Worm (Caenorhabditis elegans) whole organism, L4 larva: ENCODE results near the gene K08D12.3.

Source experiments
- D1046.2 ChIP-seq: fragments of 200-800 bp; sonication (Bioruptor generic); IDR thresholded peaks from 2 replicates; pipeline ENCODE4 v1.3.6; 2022; ENCODE audit warnings: missing genetic modification characterization, missing compliant biosample characterization
- F37D6.2 ChIP-seq: sonication (generic microtip); optimal IDR thresholded peaks from 2 replicates; lab custom pipeline; 2016; ENCODE audit warnings: mild to moderate bottlenecking, missing genetic modification characterization, missing compliant biosample characterization
- F44E2.7 ChIP-seq: fragments of 200-800 bp; sonication (Bioruptor generic); IDR thresholded peaks from 2 replicates; pipeline ENCODE4 v2.1.2; 2022; ENCODE audit warnings: missing genetic modification characterization, missing compliant biosample characterization
- R02D3.7 ChIP-seq: fragments of 150-350 bp; sonication (generic microtip); optimal IDR thresholded peaks from 3 replicates; lab custom pipeline; 2014; ENCODE audit warnings: missing biosample characterization, missing genetic modification characterization
- Y105C5A.15 ChIP-seq: fragments of 200-800 bp; sonication (Bioruptor generic); IDR thresholded peaks from 2 replicates; pipeline ENCODE4 v1.3.6; 2022; ENCODE audit warnings: missing genetic modification characterization, missing compliant biosample characterization
- Y48G9A.11 ChIP-seq: fragments of 200-800 bp; sonication (Bioruptor generic); IDR thresholded peaks from 2 replicates; pipeline ENCODE4 v1.3.6; 2022; ENCODE audit warnings: missing genetic modification reagents, missing genetic modification characterization, missing compliant biosample characterization
- ZK546.5 ChIP-seq, 2 experiments: sonication (generic microtip); optimal IDR thresholded peaks; 2 replicates each; lab custom pipeline; 2017; ENCODE audit warnings: missing biosample characterization in 2 of 2, missing genetic modification characterization in 2 of 2
- ama-1 ChIP-seq: fragments of 150-350 bp; optimal IDR thresholded peaks from 2 replicates; lab custom pipeline; 2014; ENCODE audit warnings: inconsistent platforms, mixed read lengths
- attf-4 ChIP-seq: sonication (generic microtip); optimal IDR thresholded peaks from 3 replicates; lab custom pipeline; 2017; ENCODE audit warnings: missing biosample characterization, missing genetic modification characterization
- ceh-20 ChIP-seq: fragments of 200-800 bp; sonication (Bioruptor generic); IDR thresholded peaks from 2 replicates; pipeline ENCODE4 v1.3.6; 2022; ENCODE audit warnings: missing genetic modification reagents, missing genetic modification characterization, missing compliant biosample characterization
- ceh-28 ChIP-seq: fragments of 150-350 bp; optimal IDR thresholded peaks from 2 replicates; lab custom pipeline; 2014; ENCODE audit warnings: missing biosample characterization, missing genetic modification reagents, missing genetic modification characterization
- ceh-32 ChIP-seq: sonication (generic microtip); optimal IDR thresholded peaks from 2 replicates; lab custom pipeline; 2016; ENCODE audit warnings: mild to moderate bottlenecking, missing genetic modification characterization, missing compliant biosample characterization; ENCODE audit not compliant: poor library complexity
- ceh-62 ChIP-seq: sonication (generic microtip); optimal IDR thresholded peaks from 2 replicates; lab custom pipeline; 2017; ENCODE audit warnings: missing biosample characterization, missing genetic modification characterization
- ceh-82 ChIP-seq: sonication (generic microtip); optimal IDR thresholded peaks from 2 replicates; lab custom pipeline; 2017; ENCODE audit warnings: missing biosample characterization, missing genetic modification characterization
- ces-1 ChIP-seq: fragments of 150-350 bp; sonication (generic microtip); optimal IDR thresholded peaks from 4 replicates; lab custom pipeline; 2014; ENCODE audit warnings: missing biosample characterization, missing genetic modification reagents, missing genetic modification characterization
- cey-2 ChIP-seq: sonication (generic microtip); optimal IDR thresholded peaks from 3 replicates; lab custom pipeline; 2017; ENCODE audit warnings: missing genetic modification characterization, mild to moderate bottlenecking, missing compliant biosample characterization, antibody characterized with exemption, borderline replicate concordance; ENCODE audit not compliant: insufficient read depth
- ctbp-1 ChIP-seq: fragments of 200-800 bp; sonication (Bioruptor generic); IDR thresholded peaks from 2 replicates; pipeline ENCODE4 v1.3.6; 2022; ENCODE audit warnings: missing genetic modification reagents, missing genetic modification characterization, missing compliant biosample characterization
- daf-16 ChIP-seq, 3 experiments: sonication (generic microtip); optimal IDR thresholded peaks; 2 replicates each; lab custom pipeline; 2016 to 2017; ENCODE audit warnings: missing genetic modification characterization in 3 of 3, missing genetic modification reagents in 3 of 3, mild to moderate bottlenecking in 2 of 3, missing compliant biosample characterization in 2 of 3, missing biosample characterization in 1 of 3, moderate library complexity in 1 of 3
- daf-19 ChIP-seq: fragments of 200-800 bp; sonication (Bioruptor generic); conservative IDR thresholded peaks from 2 replicates; pipeline ENCODE4 v1.3.6; 2022; ENCODE audit warnings: missing genetic modification characterization, missing compliant biosample characterization
- dmd-9 ChIP-seq: fragments of 200-800 bp; sonication (Bioruptor generic); IDR thresholded peaks from 2 replicates; pipeline ENCODE4 v1.3.6; 2022; ENCODE audit warnings: missing genetic modification reagents, missing genetic modification characterization, missing compliant biosample characterization
- dpl-1 ChIP-seq: fragments of 150-350 bp; optimal IDR thresholded peaks from 2 replicates; lab custom pipeline; 2014; ENCODE audit warnings: missing biosample characterization, missing genetic modification reagents, missing genetic modification characterization
- duxl-1 ChIP-seq: sonication (generic microtip); optimal IDR thresholded peaks from 2 replicates; lab custom pipeline; 2016; ENCODE audit warnings: mild to moderate bottlenecking, missing genetic modification characterization, moderate library complexity, missing compliant biosample characterization; ENCODE audit not compliant: poor library complexity
- egl-27 ChIP-seq: sonication (generic microtip); optimal IDR thresholded peaks from 3 replicates; lab custom pipeline; 2017; ENCODE audit warnings: missing biosample characterization, missing genetic modification reagents, missing genetic modification characterization
- egl-43 ChIP-seq: fragments of 200-800 bp; sonication (Bioruptor generic); IDR thresholded peaks from 2 replicates; pipeline ENCODE4 v1.3.6; 2022; ENCODE audit warnings: missing genetic modification reagents, missing genetic modification characterization, missing compliant biosample characterization
- fos-1 ChIP-seq: fragments of 150-350 bp; optimal IDR thresholded peaks from 2 replicates; lab custom pipeline; 2014; ENCODE audit warnings: missing biosample characterization, missing genetic modification characterization
- hif-1 ChIP-seq, 2 experiments: sonication (generic microtip); optimal IDR thresholded peaks; 2 replicates each; lab custom pipeline; 2016 to 2017; ENCODE audit warnings: missing compliant biosample characterization in 2 of 2, missing genetic modification characterization in 2 of 2, missing genetic modification reagents in 2 of 2, missing genotype in 2 of 2, mild to moderate bottlenecking in 1 of 2
- hmg-1.1 ChIP-seq: fragments of 200-800 bp; sonication (Bioruptor generic); IDR thresholded peaks from 2 replicates; pipeline ENCODE4 v1.3.6; 2022; ENCODE audit warnings: missing genetic modification reagents, missing genetic modification characterization, missing compliant biosample characterization
- jun-1 ChIP-seq: fragments of 150-350 bp; optimal IDR thresholded peaks from 2 replicates; lab custom pipeline; 2014; ENCODE audit warnings: missing biosample characterization, missing genetic modification reagents, missing genetic modification characterization
- lin-1 ChIP-seq: fragments of 200-800 bp; sonication (Bioruptor generic); IDR thresholded peaks from 2 replicates; pipeline ENCODE4 v1.3.6; 2022; ENCODE audit warnings: missing genetic modification reagents, missing genetic modification characterization, missing compliant biosample characterization
- lin-13 ChIP-seq: fragments of 150-350 bp; optimal IDR thresholded peaks from 2 replicates; lab custom pipeline; 2014; ENCODE audit warnings: missing biosample characterization, missing genetic modification reagents, missing genetic modification characterization
- lin-39 ChIP-seq: fragments of 150-350 bp; optimal IDR thresholded peaks from 2 replicates; lab custom pipeline; 2014; ENCODE audit warnings: missing biosample characterization, missing genetic modification reagents, missing genetic modification characterization
- lir-3 ChIP-seq: sonication (generic microtip); optimal IDR thresholded peaks from 2 replicates; lab custom pipeline; 2016; ENCODE audit warnings: mild to moderate bottlenecking, missing genetic modification characterization, missing compliant biosample characterization
- madf-9 ChIP-seq: fragments of 200-800 bp; sonication (Bioruptor generic); conservative IDR thresholded peaks from 2 replicates; pipeline ENCODE4 v1.3.6; 2022; ENCODE audit warnings: missing genetic modification reagents, missing genetic modification characterization, missing compliant biosample characterization
- mdl-1 ChIP-seq, 2 experiments: fragments of 150-350 bp in 1 of 2; sonication (generic microtip) in 1 of 2; optimal IDR thresholded peaks; 2 replicates each; lab custom pipeline; 2014 to 2017; ENCODE audit warnings: missing biosample characterization in 2 of 2, missing genetic modification characterization in 2 of 2
- mxl-2 ChIP-seq: fragments of 200-800 bp; sonication (Bioruptor generic); conservative IDR thresholded peaks from 2 replicates; pipeline ENCODE4 v1.3.6; 2022; ENCODE audit warnings: missing genetic modification reagents, missing genetic modification characterization, missing compliant biosample characterization
- mxl-3 ChIP-seq: fragments of 200-800 bp; sonication (Bioruptor generic); optimal IDR thresholded peaks from 2 replicates; lab custom pipeline; 2018; ENCODE audit warnings: mild to moderate bottlenecking, missing genetic modification characterization, missing compliant biosample characterization
- nhr-10 ChIP-seq: fragments of 150-350 bp; optimal IDR thresholded peaks from 2 replicates; lab custom pipeline; 2014; ENCODE audit warnings: missing biosample characterization, missing genetic modification characterization
- nhr-11 ChIP-seq: fragments of 150-350 bp; optimal IDR thresholded peaks from 2 replicates; lab custom pipeline; 2014; ENCODE audit warnings: missing biosample characterization, missing genetic modification characterization
- nhr-237 ChIP-seq: sonication (generic microtip); optimal IDR thresholded peaks from 2 replicates; lab custom pipeline; 2017; ENCODE audit warnings: missing biosample characterization, missing genetic modification characterization
- nhr-48 ChIP-seq: sonication (generic microtip); optimal IDR thresholded peaks from 2 replicates; lab custom pipeline; 2016; ENCODE audit warnings: mild to moderate bottlenecking, missing genetic modification characterization, missing compliant biosample characterization
- pha-4 ChIP-seq, 2 experiments: fragments of 150-350 bp in 1 of 2; fragments of 200-800 bp in 1 of 2; sonication (Bioruptor generic) in 1 of 2; IDR thresholded peaks in 1 of 2; optimal IDR thresholded peaks in 1 of 2; 2 replicates each; pipeline versions ENCODE4 v1.3.6 to Lab custom; 2014 to 2022; ENCODE audit warnings: missing genetic modification characterization in 2 of 2, missing genetic modification reagents in 2 of 2, missing biosample characterization in 1 of 2, missing compliant biosample characterization in 1 of 2
- pqm-1 ChIP-seq: sonication (generic microtip); optimal IDR thresholded peaks from 2 replicates; lab custom pipeline; 2017; ENCODE audit warnings: missing biosample characterization, missing genetic modification characterization
- rbr-2 ChIP-seq: sonication (generic microtip); optimal IDR thresholded peaks from 2 replicates; lab custom pipeline; 2016; ENCODE audit warnings: missing genotype, missing genetic modification characterization, missing compliant biosample characterization
- saeg-2 ChIP-seq: fragments of 200-800 bp; sonication (Bioruptor generic); IDR thresholded peaks from 2 replicates; pipeline ENCODE4 v1.3.6; 2022; ENCODE audit warnings: missing genetic modification reagents, missing genetic modification characterization, missing compliant biosample characterization
- set-16 ChIP-seq: fragments of 200-800 bp; sonication (Bioruptor generic); IDR thresholded peaks from 2 replicates; pipeline ENCODE4 v1.3.6; 2022; ENCODE audit warnings: missing genetic modification reagents, missing genetic modification characterization, missing compliant biosample characterization
- snpc-4 ChIP-seq: fragments of 150-350 bp; optimal IDR thresholded peaks from 2 replicates; lab custom pipeline; 2014; ENCODE audit warnings: missing biosample characterization, missing genetic modification characterization
- spr-3 ChIP-seq: fragments of 200-800 bp; sonication (Bioruptor generic); optimal IDR thresholded peaks from 2 replicates; lab custom pipeline; 2018; ENCODE audit warnings: mild to moderate bottlenecking, missing genetic modification characterization, missing compliant biosample characterization
- tag-97 ChIP-seq: fragments of 200-800 bp; sonication (Bioruptor generic); IDR thresholded peaks from 2 replicates; pipeline ENCODE4 v1.3.6; 2022; ENCODE audit warnings: missing genetic modification characterization, missing compliant biosample characterization
- tra-1 ChIP-seq: fragments of 200-800 bp; sonication (Bioruptor generic); IDR thresholded peaks from 2 replicates; pipeline ENCODE4 v1.3.6; 2022; ENCODE audit warnings: missing genetic modification reagents, missing genetic modification characterization, missing compliant biosample characterization
- unc-130 ChIP-seq: sonication (generic microtip); optimal IDR thresholded peaks from 2 replicates; lab custom pipeline; 2016; ENCODE audit warnings: missing genetic modification reagents, missing genetic modification characterization, missing compliant biosample characterization
- zfp-2 ChIP-seq: sonication (generic microtip); optimal IDR thresholded peaks from 2 replicates; lab custom pipeline; 2016; ENCODE audit warnings: mild to moderate bottlenecking, missing genetic modification characterization, missing compliant biosample characterization

K08D12.3 gene

ce11 chrIV:1708426-1708826 lies 1.6 kb upstream of the K08D12.3 start:
- TF ChIP-seq mdl-1 (tag; optimal IDR thresholded peaks at IDR 0.05; lab: Kevin White, UChicago) (no peak), lin-13 (GFP tag; lab: Kevin White, UChicago) (peak; percentile 35), F37D6.2 (tag; lab: Kevin White, UChicago) (no peak), ZK546.5 (tag; optimal IDR thresholded peaks at IDR 0.05; lab: Kevin White, UChicago) (peak in 1 of 2 experiments; percentile 46), nhr-48 (peak; percentile 5), egl-27 (tag; lab: Kevin White, UChicago) (no peak), lir-3 (no peak), madf-9 (GFP tag; lab: Robert Waterston, UW) (no peak), nhr-10 (tag; lab: Kevin White, UChicago) (no peak), cey-2 (tag; lab: Kevin White, UChicago) (no peak), spr-3 (GFP tag; lab: Kevin White, UChicago) (no peak), attf-4 (tag; lab: Kevin White, UChicago) (no peak), daf-16 (GFP tag; optimal IDR thresholded peaks at IDR 0.05; lab: Kevin White, UChicago) (no peak), daf-16 (tag; optimal IDR thresholded peaks at IDR 0.05; lab: Kevin White, UChicago) (peak; percentile 30), lin-1 (GFP tag; lab: Robert Waterston, UW) (no peak), daf-19 (GFP tag; lab: Robert Waterston, UW) (no peak), egl-43 (GFP tag; lab: Robert Waterston, UW) (no peak; the same call in 1 of the 2 replicates), saeg-2 (GFP tag; lab: Robert Waterston, UW) (no peak), unc-130 (GFP tag; lab: Kevin White, UChicago) (no peak), Y105C5A.15 (GFP tag; lab: Robert Waterston, UW) (no peak), pqm-1 (no peak), mxl-3 (GFP tag; lab: Kevin White, UChicago) (no peak), D1046.2 (GFP tag; lab: Robert Waterston, UW) (no peak), zfp-2 (no peak), tag-97 (no peak), R02D3.7 (tag; lab: Kevin White, UChicago) (no peak), pha-4 (GFP tag; IDR thresholded peaks at IDR 0.05; lab: Robert Waterston, UW) (peak; percentile 65; the same call in 1 of the 2 replicates), pha-4 (tag; optimal IDR thresholded peaks at IDR 0.05; lab: Kevin White, UChicago) (no peak), ceh-32 (no peak), nhr-237 (tag; lab: Kevin White, UChicago) (no peak), tra-1 (GFP tag; lab: Robert Waterston, UW) (no peak), ctbp-1 (no peak), set-16 (no peak), ceh-62 (tag; lab: Kevin White, UChicago) (no peak), jun-1 (no peak), ces-1 (GFP tag; lab: Kevin White, UChicago) (no peak), mxl-2 (GFP tag; lab: Robert Waterston, UW) (no peak), hmg-1.1 (no peak), nhr-11 (tag; lab: Kevin White, UChicago) (no peak), hif-1 (tag; optimal IDR thresholded peaks at IDR 0.05; lab: Kevin White, UChicago) (no peak), lin-39 (tag; lab: Kevin White, UChicago) (no peak), ceh-82 (tag; lab: Kevin White, UChicago) (no peak), Y48G9A.11 (GFP tag; lab: Robert Waterston, UW) (0 out of 2 replicates have a peak, but pooled peaks have one; percentile 37), snpc-4 (tag; lab: Kevin White, UChicago) (no peak), fos-1 (tag; lab: Kevin White, UChicago) (no peak), ama-1 (peak; percentile 67), ceh-28 (tag; lab: Kevin White, UChicago) (no peak), rbr-2 (tag; lab: Kevin White, UChicago) (no peak), dmd-9 (GFP tag; lab: Robert Waterston, UW) (no peak), dpl-1 (GFP tag; lab: Kevin White, UChicago) (no peak), duxl-1 (peak; percentile 20), F44E2.7 (GFP tag; lab: Robert Waterston, UW) (no peak), ceh-20 (no peak)
